Worm (Caenorhabditis elegans): Measurements from ENCODE around the gene wht-1.

Gene wht-1

ce11 chrIII:6116281-6116886 lies 28.8 kb upstream of the wht-1 start, which contains the start of gene nmt-1 (continued):
- no peak for TF ChIP-seq nhr-11 (tag; optimal IDR thresholded peaks at IDR 0.05)
- no peak for TF ChIP-seq R02D3.7 (tag; optimal IDR thresholded peaks at IDR 0.05)
- no peak for TF ChIP-seq sem-4 (tag; optimal IDR thresholded peaks at IDR 0.05)

DNA sequence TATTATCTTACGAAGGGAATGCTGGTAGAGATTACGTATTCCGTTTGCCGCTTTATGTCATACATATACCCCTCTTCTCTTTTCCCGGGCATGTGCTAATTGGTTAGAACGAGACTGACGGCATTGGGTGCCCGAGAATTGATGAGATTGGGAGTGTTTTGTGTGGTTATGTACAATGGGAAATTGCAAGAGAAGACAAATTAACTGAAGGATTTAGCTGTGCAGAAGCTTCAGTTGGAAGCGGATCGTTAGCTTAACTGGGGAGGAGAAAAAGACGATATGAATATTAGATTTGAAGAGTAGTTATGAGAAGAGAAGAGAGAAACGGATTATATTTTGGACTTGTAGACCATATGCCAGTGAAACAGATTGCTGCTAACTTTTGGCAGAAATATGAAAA lies 22.6 kb upstream of the wht-1 start:
- TF ChIP-seq fos-1 (tag; optimal IDR thresholded peaks at IDR 0.05) (no peak), Y55F3AM.14 (GFP tag; optimal IDR thresholded peaks at IDR 0.05) (no peak), mab-5 (tag; optimal IDR thresholded peaks at IDR 0.05) (no peak), unc-55 (GFP tag; optimal IDR thresholded peaks at IDR 0.05) (no peak), ama-1 (optimal IDR thresholded peaks at IDR 0.05) (no peak)

- no peak for TF ChIP-seq nhr-21 (tag; optimal IDR thresholded peaks at IDR 0.05)
- no peak for TF ChIP-seq Y55F3AM.14 (GFP tag; optimal IDR thresholded peaks at IDR 0.05)
- TF ChIP-seq unc-39 (tag; optimal IDR thresholded peaks at IDR 0.05), result no peak
- no peak for TF ChIP-seq sma-9 (GFP tag; optimal IDR thresholded peaks at IDR 0.05)
- no peak for TF ChIP-seq sma-9 (tag; optimal IDR thresholded peaks at IDR 0.05)
- no peak for TF ChIP-seq snpc-4 (tag; optimal IDR thresholded peaks at IDR 0.05)
- no peak for TF ChIP-seq sma-3 (GFP tag; optimal IDR thresholded peaks at IDR 0.05)
- no peak for TF ChIP-seq ZK546.5 (tag; optimal IDR thresholded peaks at IDR 0.05)
- TF ChIP-seq nhr-12 (tag; optimal IDR thresholded peaks at IDR 0.05), result no peak
- TF ChIP-seq ztf-1 (GFP tag; conservative IDR thresholded peaks at IDR 0.05), result no peak
- no peak for TF ChIP-seq F13H6.1 (tag; optimal IDR thresholded peaks at IDR 0.05)
- no peak for TF ChIP-seq nhr-237 (tag; optimal IDR thresholded peaks at IDR 0.05)
- no peak for TF ChIP-seq mbf-1 (tag; optimal IDR thresholded peaks at IDR 0.05)
- no peak for TF ChIP-seq nhr-10 (tag; optimal IDR thresholded peaks at IDR 0.05)
- no peak for TF ChIP-seq ztf-11 (tag; optimal IDR thresholded peaks at IDR 0.05)
- no peak for TF ChIP-seq peb-1 (tag; optimal IDR thresholded peaks at IDR 0.05)
- TF ChIP-seq ceh-82 (tag; optimal IDR thresholded peaks at IDR 0.05), result no peak
- TF ChIP-seq skn-1 (tag; optimal IDR thresholded peaks at IDR 0.05), result no peak
Measured at ce11 chrIII:6105897-6106296, 18.3 kb upstream of the wht-1 start.

DNA sequence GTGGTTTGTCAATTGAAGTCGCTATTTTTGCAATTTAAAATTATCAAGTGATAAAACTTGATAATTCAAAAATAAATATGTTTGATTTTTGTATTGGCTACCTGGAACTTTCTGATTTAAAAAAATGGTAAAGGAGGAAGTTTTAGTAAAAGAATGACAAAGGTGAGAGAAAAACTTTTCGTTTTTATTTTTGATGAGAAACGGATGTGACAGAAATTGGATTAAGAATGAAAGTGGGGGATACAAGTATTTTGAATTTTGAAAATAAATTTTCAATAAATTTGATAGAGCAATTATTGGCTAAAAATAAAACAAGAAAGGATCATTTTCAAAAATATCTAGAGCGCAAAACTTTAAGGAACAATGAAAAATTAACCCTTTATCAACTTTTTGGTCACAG lies 15.2 kb upstream of the wht-1 start, which contains the start of gene C05D10.4:
C05D10.4 (minus strand) TSS at position 101 of the 400 bp plus-strand sequence.
- TF ChIP-seq ama-1 (optimal IDR thresholded peaks at IDR 0.05) (no peak), mbf-1 (tag; optimal IDR thresholded peaks at IDR 0.05) (no peak), zag-1 (tag; optimal IDR thresholded peaks at IDR 0.05) (no peak), ztf-1 (GFP tag; conservative IDR thresholded peaks at IDR 0.05) (no peak), snpc-4 (tag; optimal IDR thresholded peaks at IDR 0.05) (no peak), nhr-237 (tag; optimal IDR thresholded peaks at IDR 0.05) (no peak), nhr-21 (tag; optimal IDR thresholded peaks at IDR 0.05) (no peak), dmd-4 (tag; optimal IDR thresholded peaks at IDR 0.05) (no peak), lin-13 (GFP tag; optimal IDR thresholded peaks at IDR 0.05) (no peak), blmp-1 (tag; optimal IDR thresholded peaks at IDR 0.05; ENCODE audit: insufficient read depth) (no peak), nhr-10 (tag; optimal IDR thresholded peaks at IDR 0.05) (no peak), sma-9 (GFP tag; optimal IDR thresholded peaks at IDR 0.05) (no peak), sma-9 (tag; optimal IDR thresholded peaks at IDR 0.05) (no peak), egl-27 (tag; optimal IDR thresholded peaks at IDR 0.05) (no peak), unc-39 (tag; optimal IDR thresholded peaks at IDR 0.05) (no peak), skn-1 (tag; optimal IDR thresholded peaks at IDR 0.05) (no peak), nhr-11 (tag; optimal IDR thresholded peaks at IDR 0.05) (no peak), nhr-129 (tag; optimal IDR thresholded peaks at IDR 0.05) (no peak), R02D3.7 (tag; optimal IDR thresholded peaks at IDR 0.05) (no peak), C34F6.9 (tag; optimal IDR thresholded peaks at IDR 0.05) (no peak)

DNA sequence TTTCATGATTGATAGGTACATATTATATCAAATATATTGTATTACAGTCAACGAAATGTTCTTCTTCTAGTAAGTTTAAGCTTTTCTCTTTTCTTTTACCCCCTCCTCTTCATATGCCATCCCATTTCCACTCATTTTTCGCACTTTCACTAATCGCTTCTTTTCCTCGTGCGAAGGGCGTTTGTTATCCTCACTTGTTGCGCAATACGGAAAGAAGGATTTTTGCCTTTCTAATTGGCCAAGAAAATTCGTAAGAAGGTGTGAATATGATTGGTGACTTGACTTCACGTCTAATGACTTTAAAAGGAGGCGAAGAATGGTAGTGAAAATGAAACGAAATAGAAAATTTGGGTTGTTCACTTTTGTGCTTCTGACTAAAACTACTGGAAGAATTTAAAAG lies 8.1 kb upstream of the wht-1 start:
- no peak for TF ChIP-seq unc-55 (GFP tag; optimal IDR thresholded peaks at IDR 0.05)
- no peak for TF ChIP-seq nhr-77 (tag; optimal IDR thresholded peaks at IDR 0.05)
- no peak for TF ChIP-seq skn-1 (tag; optimal IDR thresholded peaks at IDR 0.05)
- no peak for TF ChIP-seq nhr-23 (tag; optimal IDR thresholded peaks at IDR 0.05)
- TF ChIP-seq ama-1 (optimal IDR thresholded peaks at IDR 0.05), result no peak
- no peak for TF ChIP-seq lin-11 (tag; optimal IDR thresholded peaks at IDR 0.05)
- TF ChIP-seq dmd-4 (tag; optimal IDR thresholded peaks at IDR 0.05), result no peak
- peak; percentile 25 for TF ChIP-seq blmp-1 (tag; optimal IDR thresholded peaks at IDR 0.05; ENCODE audit: insufficient read depth)

Data from whole organism, L2 larva.